Worm (Caenorhabditis elegans) whole organism, young adult: Measurements from ENCODE around the gene clec-175.

ENCODE experiments used
- B0019.2 ChIP-seq: fragments of 200-800 bp; sonication (Bioruptor generic); conservative IDR thresholded peaks from 2 replicates; pipeline ENCODE4 v1.3.6; 2022; ENCODE audit warnings: missing genetic modification reagents, missing genetic modification characterization, missing compliant biosample characterization
- B0035.1 ChIP-seq: sonication (generic microtip); optimal IDR thresholded peaks from 2 replicates; lab custom pipeline; 2016; ENCODE audit warnings: missing genetic modification characterization, mild to moderate bottlenecking, missing compliant biosample characterization, missing genotype, missing genetic modification reagents
- K11D2.4 ChIP-seq: fragments of 200-800 bp; sonication (Bioruptor generic); IDR thresholded peaks from 2 replicates; pipeline ENCODE4 v1.3.6; 2022; ENCODE audit warnings: missing genetic modification reagents, missing genetic modification characterization, missing compliant biosample characterization
- Y56A3A.18 ChIP-seq: fragments of 200-800 bp; sonication (Bioruptor generic); IDR thresholded peaks from 2 replicates; pipeline ENCODE4 v1.3.6; 2022; ENCODE audit warnings: missing genetic modification reagents, missing genetic modification characterization, missing compliant biosample characterization
- Y67H2A.10 ChIP-seq: fragments of 200-800 bp; sonication (Bioruptor generic); conservative IDR thresholded peaks from 2 replicates; pipeline ENCODE4 v1.3.6; 2022; ENCODE audit warnings: missing genetic modification reagents, missing genetic modification characterization, missing compliant biosample characterization
- Y79H2A.3 ChIP-seq: fragments of 200-800 bp; sonication (Bioruptor generic); conservative IDR thresholded peaks from 2 replicates; pipeline ENCODE4 v1.3.6; 2022; ENCODE audit warnings: missing genetic modification reagents, missing genetic modification characterization, missing compliant biosample characterization
- dpff-1 ChIP-seq: sonication (generic microtip); optimal IDR thresholded peaks from 2 replicates; lab custom pipeline; 2017; ENCODE audit warnings: mild to moderate bottlenecking, missing genetic modification characterization, missing compliant biosample characterization
- dpl-1 ChIP-seq: fragments of 150-350 bp; optimal IDR thresholded peaks from 2 replicates; lab custom pipeline; 2014; ENCODE audit warnings: missing biosample characterization, missing genetic modification reagents, missing genetic modification characterization
- lin-35 ChIP-seq, 3 experiments: fragments of 150-350 bp in 2 of 3; sonication (generic microtip) in 1 of 3; optimal IDR thresholded peaks; 2 replicates each; lab custom pipeline; 2014 to 2018; ENCODE audit warnings: missing biosample characterization in 3 of 3, missing genetic modification characterization in 3 of 3, missing genetic modification reagents in 3 of 3
- lin-40 ChIP-seq: sonication (generic microtip); optimal IDR thresholded peaks from 2 replicates; lab custom pipeline; 2016; ENCODE audit warnings: missing genetic modification characterization, mild to moderate bottlenecking, missing compliant biosample characterization, missing genotype, missing genetic modification reagents
- lin-54 ChIP-seq: fragments of 200-800 bp; sonication (Bioruptor generic); optimal IDR thresholded peaks from 2 replicates; lab custom pipeline; 2018; ENCODE audit warnings: mild to moderate bottlenecking, missing genetic modification characterization, missing compliant biosample characterization
- lsy-27 ChIP-seq: sonication (generic microtip); optimal IDR thresholded peaks from 2 replicates; lab custom pipeline; 2017; ENCODE audit warnings: missing genetic modification characterization, mild to moderate bottlenecking, missing compliant biosample characterization, antibody characterized with exemption, missing genotype, borderline replicate concordance; ENCODE audit not compliant: insufficient read depth
- snpc-4 ChIP-seq, 5 experiments: fragments of 150-350 bp in 1 of 5; sonication (generic microtip) in 4 of 5; optimal IDR thresholded peaks; 2 replicates each; lab custom pipeline; 2014 to 2018; ENCODE audit warnings: missing genetic modification characterization in 5 of 5, missing biosample characterization in 3 of 5, antibody characterized with exemption in 2 of 5, mild to moderate bottlenecking in 2 of 5, missing compliant biosample characterization in 2 of 5, missing genotype in 2 of 5, moderate library complexity in 2 of 5, missing genetic modification reagents in 1 of 5
- unc-62 ChIP-seq: fragments of 150-350 bp; optimal IDR thresholded peaks from 2 replicates; lab custom pipeline; 2014; ENCODE audit warnings: missing biosample characterization, missing genetic modification reagents, missing genetic modification characterization

- TF ChIP-seq B0019.2 (GFP tag; lab: Robert Waterston, UW), result no peak
- TF ChIP-seq dpl-1 (GFP tag; lab: Kevin White, UChicago), result no peak
- no peak for TF ChIP-seq Y79H2A.3 (GFP tag; lab: Robert Waterston, UW)
- no peak for TF ChIP-seq unc-62 (GFP tag; lab: Kevin White, UChicago)
- TF ChIP-seq B0035.1 (tag; lab: Kevin White, UChicago), result no peak
- no peak for TF ChIP-seq Y56A3A.18 (GFP tag; lab: Robert Waterston, UW)
- TF ChIP-seq Y67H2A.10, result no peak
- no peak for TF ChIP-seq snpc-4 (GFP tag; optimal IDR thresholded peaks at IDR 0.05; lab: Kevin White, UChicago)
- no peak for TF ChIP-seq snpc-4 (tag; optimal IDR thresholded peaks at IDR 0.05; lab: Kevin White, UChicago)
- TF ChIP-seq lin-35 (GFP tag; optimal IDR thresholded peaks at IDR 0.05; lab: Kevin White, UChicago), result no peak
- TF ChIP-seq K11D2.4 (GFP tag; lab: Robert Waterston, UW), result no peak
- TF ChIP-seq lin-54, result no peak
- no peak for TF ChIP-seq lsy-27 (tag; lab: Kevin White, UChicago)
- no peak for TF ChIP-seq lin-40 (tag; lab: Kevin White, UChicago)
- no peak for TF ChIP-seq dpff-1 (tag; lab: Kevin White, UChicago)
These were observed 29.4 kb downstream of the clec-175 start, which contains the start of gene R08C7.1 for ce11 chrIV:4451576-4451975.
